Worm (Caenorhabditis elegans) whole organism, mixed stage, embryonic: Measurements from ENCODE around the gene rha-2.

Source experiments
- M03D4.4 ChIP-seq: sonication (generic microtip); optimal IDR thresholded peaks from 2 replicates; lab custom pipeline; 2017; ENCODE audit warnings: mild to moderate bottlenecking, missing genetic modification characterization, missing compliant biosample characterization
- bed-3 ChIP-seq: fragments of 200-800 bp; sonication (Bioruptor generic); optimal IDR thresholded peaks from 3 replicates; lab custom pipeline; 2018; ENCODE audit warnings: mild to moderate bottlenecking, missing genetic modification characterization, moderate library complexity, missing compliant biosample characterization
- blmp-1 ChIP-seq: fragments of 150-350 bp; optimal IDR thresholded peaks from 2 replicates; lab custom pipeline; 2014; ENCODE audit warnings: missing biosample characterization, missing genetic modification characterization
- ceh-39 ChIP-seq: fragments of 150-350 bp; optimal IDR thresholded peaks from 2 replicates; lab custom pipeline; 2014; ENCODE audit warnings: missing biosample characterization, missing genetic modification characterization
- ceh-43 ChIP-seq: fragments of 200-800 bp; sonication (Bioruptor generic); optimal IDR thresholded peaks from 2 replicates; lab custom pipeline; 2018; ENCODE audit warnings: mild to moderate bottlenecking, missing genetic modification characterization, moderate library complexity, missing compliant biosample characterization
- ceh-83 ChIP-seq: fragments of 200-800 bp; sonication (Bioruptor generic); optimal IDR thresholded peaks from 2 replicates; lab custom pipeline; 2018; ENCODE audit warnings: mild to moderate bottlenecking, missing genetic modification characterization, missing compliant biosample characterization
- ces-1 ChIP-seq: fragments of 150-350 bp; optimal IDR thresholded peaks from 2 replicates; lab custom pipeline; 2014; ENCODE audit warnings: missing biosample characterization, missing genetic modification reagents, missing genetic modification characterization
- cnd-1 ChIP-seq: fragments of 200-800 bp; sonication (Bioruptor generic); optimal IDR thresholded peaks from 2 replicates; lab custom pipeline; 2018; ENCODE audit warnings: mild to moderate bottlenecking, missing genetic modification characterization, missing compliant biosample characterization
- drap-1 ChIP-seq: fragments of 200-800 bp; sonication (Bioruptor generic); optimal IDR thresholded peaks from 3 replicates; lab custom pipeline; 2018; ENCODE audit warnings: mild to moderate bottlenecking, missing genetic modification characterization, missing compliant biosample characterization
- elt-1 ChIP-seq: sonication (generic microtip); optimal IDR thresholded peaks from 2 replicates; lab custom pipeline; 2017; ENCODE audit warnings: missing genetic modification characterization, mild to moderate bottlenecking, missing compliant biosample characterization, antibody characterized with exemption, moderate library complexity, borderline replicate concordance; ENCODE audit not compliant: insufficient read depth
- elt-3 ChIP-seq: fragments of 150-350 bp; optimal IDR thresholded peaks from 2 replicates; lab custom pipeline; 2014; ENCODE audit warnings: missing biosample characterization, missing genetic modification characterization
- flh-1 ChIP-seq: fragments of 200-800 bp; sonication (Bioruptor generic); optimal IDR thresholded peaks from 2 replicates; lab custom pipeline; 2018; ENCODE audit warnings: mild to moderate bottlenecking, missing genetic modification characterization, moderate library complexity, missing compliant biosample characterization
- ham-2 ChIP-seq: fragments of 200-800 bp; sonication (Bioruptor generic); optimal IDR thresholded peaks from 2 replicates; lab custom pipeline; 2018; ENCODE audit warnings: mild to moderate bottlenecking, missing genetic modification characterization, missing compliant biosample characterization
- hlh-1 ChIP-seq: fragments of 150-350 bp; optimal IDR thresholded peaks from 2 replicates; lab custom pipeline; 2014; ENCODE audit warnings: missing biosample characterization, missing genetic modification reagents, missing genetic modification characterization
- lin-13 ChIP-seq: fragments of 150-350 bp; optimal IDR thresholded peaks from 2 replicates; lab custom pipeline; 2014; ENCODE audit warnings: missing biosample characterization, missing genetic modification characterization
- lin-32 ChIP-seq: fragments of 200-800 bp; sonication (Bioruptor generic); optimal IDR thresholded peaks from 2 replicates; lab custom pipeline; 2018; ENCODE audit warnings: mild to moderate bottlenecking, missing genetic modification characterization, missing compliant biosample characterization
- lsy-2 ChIP-seq: fragments of 150-350 bp; optimal IDR thresholded peaks from 2 replicates; lab custom pipeline; 2014; ENCODE audit warnings: missing biosample characterization, missing genetic modification characterization
- mab-5 ChIP-seq: fragments of 150-350 bp; optimal IDR thresholded peaks from 2 replicates; lab custom pipeline; 2014; ENCODE audit warnings: missing biosample characterization, missing genetic modification characterization
- mep-1 ChIP-seq: fragments of 150-350 bp; optimal IDR thresholded peaks from 2 replicates; lab custom pipeline; 2017; ENCODE audit warnings: missing biosample characterization, missing genetic modification reagents, missing genetic modification characterization, inconsistent platforms
- mls-2 ChIP-seq: sonication (generic microtip); optimal IDR thresholded peaks from 2 replicates; lab custom pipeline; 2016; ENCODE audit warnings: mild to moderate bottlenecking, missing genetic modification characterization, moderate library complexity, missing compliant biosample characterization
- nhr-12 ChIP-seq: fragments of 150-350 bp; optimal IDR thresholded peaks from 2 replicates; lab custom pipeline; 2014; ENCODE audit warnings: missing biosample characterization, missing genetic modification characterization
- nhr-2 ChIP-seq: fragments of 150-350 bp; optimal IDR thresholded peaks from 2 replicates; lab custom pipeline; 2014; ENCODE audit warnings: missing biosample characterization, missing genetic modification characterization
- nhr-237 ChIP-seq: fragments of 150-350 bp; optimal IDR thresholded peaks from 2 replicates; lab custom pipeline; 2014; ENCODE audit warnings: missing biosample characterization, missing genetic modification characterization
- nhr-28 ChIP-seq: fragments of 150-350 bp; optimal IDR thresholded peaks from 2 replicates; lab custom pipeline; 2014; ENCODE audit warnings: missing biosample characterization, missing genetic modification characterization
- nhr-76 ChIP-seq: sonication (generic microtip); optimal IDR thresholded peaks from 2 replicates; lab custom pipeline; 2017; ENCODE audit warnings: missing biosample characterization, missing genetic modification characterization
- pha-4 ChIP-seq: fragments of 150-350 bp; optimal IDR thresholded peaks from 2 replicates; lab custom pipeline; 2018; ENCODE audit warnings: missing biosample characterization, missing genetic modification reagents, missing genetic modification characterization
- sem-2 ChIP-seq: fragments of 200-800 bp; sonication (Bioruptor generic); optimal IDR thresholded peaks from 2 replicates; lab custom pipeline; 2018; ENCODE audit warnings: mild to moderate bottlenecking, missing genetic modification characterization, missing compliant biosample characterization
- snpc-4 ChIP-seq: fragments of 150-350 bp; optimal IDR thresholded peaks from 2 replicates; lab custom pipeline; 2014; ENCODE audit warnings: missing biosample characterization, missing genetic modification characterization
- sptf-1 ChIP-seq: sonication (generic microtip); optimal IDR thresholded peaks from 2 replicates; lab custom pipeline; 2017; ENCODE audit warnings: mild to moderate bottlenecking, missing genetic modification characterization, moderate library complexity, missing compliant biosample characterization
- tbx-8 ChIP-seq: fragments of 200-800 bp; sonication (Bioruptor generic); optimal IDR thresholded peaks from 2 replicates; lab custom pipeline; 2018; ENCODE audit warnings: mild to moderate bottlenecking, missing genetic modification characterization, moderate library complexity, missing compliant biosample characterization
- unc-120 ChIP-seq: sonication (generic microtip); optimal IDR thresholded peaks from 2 replicates; lab custom pipeline; 2017; ENCODE audit warnings: missing genetic modification characterization, missing compliant biosample characterization; ENCODE audit not compliant: poor library complexity, severe bottlenecking
- unc-39 ChIP-seq: fragments of 150-350 bp; optimal IDR thresholded peaks from 2 replicates; lab custom pipeline; 2014; ENCODE audit warnings: missing biosample characterization, missing genetic modification characterization
- unc-62 ChIP-seq: fragments of 150-350 bp; optimal IDR thresholded peaks from 2 replicates; lab custom pipeline; 2014; ENCODE audit warnings: missing biosample characterization, missing genetic modification reagents, missing genetic modification characterization
- zip-8 ChIP-seq: fragments of 150-350 bp; optimal IDR thresholded peaks from 2 replicates; lab custom pipeline; 2014; ENCODE audit warnings: missing biosample characterization, missing genetic modification characterization
- ztf-11 ChIP-seq: fragments of 150-350 bp; optimal IDR thresholded peaks from 2 replicates; lab custom pipeline; 2014; ENCODE audit warnings: missing biosample characterization, missing genetic modification characterization

The rha-2 gene

ce11 chrIII:8653875-8654386 lies 39.6 kb upstream of the rha-2 start, which contains the start of gene F22B7.9:
Gene F22B7.9, minus strand, starts transcription at chrIII:8653925.
- no peak for TF ChIP-seq cnd-1 (tag; lab: Kevin White, UChicago)
- no peak for TF ChIP-seq unc-39 (tag; lab: Kevin White, UChicago)
- TF ChIP-seq zip-8 = no peak
- no peak for TF ChIP-seq unc-120 (tag; lab: Kevin White, UChicago)
- TF ChIP-seq ceh-39 (tag; lab: Kevin White, UChicago) = no peak
- no peak for TF ChIP-seq bed-3 (GFP tag; lab: Kevin White, UChicago)
- TF ChIP-seq lin-13 (tag; lab: Kevin White, UChicago) = no peak
- TF ChIP-seq ces-1 = no peak
- TF ChIP-seq lsy-2 = no peak
- no peak for TF ChIP-seq flh-1
- TF ChIP-seq nhr-12 (tag; lab: Kevin White, UChicago) = no peak
- no peak for TF ChIP-seq mab-5 (tag; lab: Kevin White, UChicago)
- TF ChIP-seq mep-1 (tag; lab: Kevin White, UChicago) = no peak
- no peak for TF ChIP-seq ceh-43 (GFP tag; lab: Kevin White, UChicago)
- no peak for TF ChIP-seq drap-1
- no peak for TF ChIP-seq blmp-1 (tag; lab: Kevin White, UChicago)
- no peak for TF ChIP-seq pha-4 (tag; lab: Kevin White, UChicago)
- TF ChIP-seq snpc-4 = no peak

- TF ChIP-seq cnd-1 (tag; lab: Kevin White, UChicago) = no peak
- TF ChIP-seq unc-39 (tag; lab: Kevin White, UChicago) = no peak
- TF ChIP-seq sem-2 (GFP tag; lab: Kevin White, UChicago) = no peak
- TF ChIP-seq nhr-28 (tag; lab: Kevin White, UChicago) = no peak
- TF ChIP-seq mep-1 (tag; lab: Kevin White, UChicago) = no peak
- TF ChIP-seq unc-120 (tag; lab: Kevin White, UChicago) = no peak
- no peak for TF ChIP-seq nhr-76 (tag; lab: Kevin White, UChicago)
- no peak for TF ChIP-seq ztf-11 (tag; lab: Kevin White, UChicago)
- TF ChIP-seq, all 35 proteins: peak for 0
Measured at ce11 chrIII:8653457-8653856, 39.1 kb upstream of the rha-2 start.

ce11 chrIII:8652922-8653321 lies 38.6 kb upstream of the rha-2 start:
- TF ChIP-seq blmp-1 (tag; lab: Kevin White, UChicago) (no peak), nhr-12 (tag; lab: Kevin White, UChicago) (no peak), nhr-76 (tag; lab: Kevin White, UChicago) (no peak), zip-8 (no peak), pha-4 (tag; lab: Kevin White, UChicago) (no peak), mep-1 (tag; lab: Kevin White, UChicago) (no peak), nhr-2 (tag; lab: Kevin White, UChicago) (no peak), drap-1 (peak; percentile 57), bed-3 (GFP tag; lab: Kevin White, UChicago) (peak; percentile 5), flh-1 (no peak), ham-2 (GFP tag; lab: Kevin White, UChicago) (no peak), unc-120 (tag; lab: Kevin White, UChicago) (peak; percentile 48), nhr-237 (tag; lab: Kevin White, UChicago) (no peak), mls-2 (tag; lab: Kevin White, UChicago) (peak; percentile 66), mab-5 (tag; lab: Kevin White, UChicago) (no peak), hlh-1 (no peak), unc-62 (peak; percentile 21), ceh-39 (tag; lab: Kevin White, UChicago) (no peak), tbx-8 (GFP tag; lab: Kevin White, UChicago) (no peak), lin-13 (tag; lab: Kevin White, UChicago) (no peak), ceh-43 (GFP tag; lab: Kevin White, UChicago) (peak; percentile 25), nhr-28 (tag; lab: Kevin White, UChicago) (no peak), ceh-83 (GFP tag; lab: Kevin White, UChicago) (peak; percentile 66), M03D4.4 (tag; lab: Kevin White, UChicago) (peak; percentile 57), unc-39 (tag; lab: Kevin White, UChicago) (no peak), ztf-11 (tag; lab: Kevin White, UChicago) (peak; percentile 6), cnd-1 (tag; lab: Kevin White, UChicago) (peak; percentile 32), elt-1 (tag; lab: Kevin White, UChicago) (no peak), snpc-4 (no peak), sptf-1 (tag; lab: Kevin White, UChicago) (peak; percentile 64), sem-2 (GFP tag; lab: Kevin White, UChicago) (peak; percentile 44), ces-1 (no peak), lin-32 (GFP tag; lab: Kevin White, UChicago) (peak; percentile 42), elt-3 (tag; lab: Kevin White, UChicago) (no peak), lsy-2 (no peak)
